Fruit fly (Drosophila melanogaster) whole organism, wandering third instar larva: ENCODE measurements around the gene CG13029.

Source experiments
- Abd-B ChIP-seq: fragments of >200 bp; optimal IDR thresholded peaks from 2 replicates; lab custom pipeline; 2017; ENCODE audit warnings: missing biosample characterization, missing genetic modification characterization
- CG32264 ChIP-seq: fragments of 200-800 bp; sonication (Bioruptor generic); optimal IDR thresholded peaks from 2 replicates; lab custom pipeline; 2016; ENCODE audit warnings: missing biosample characterization, missing genetic modification characterization
- CG9705 ChIP-seq: fragments of 200-800 bp; sonication (Bioruptor generic); optimal IDR thresholded peaks from 2 replicates; lab custom pipeline; 2018; ENCODE audit warnings: missing biosample characterization, mild to moderate bottlenecking, missing genetic modification characterization
- Dfd ChIP-seq: fragments of >200 bp; optimal IDR thresholded peaks from 2 replicates; lab custom pipeline; 2017; ENCODE audit warnings: missing biosample characterization, missing genetic modification characterization
- Dif ChIP-seq: fragments of 200-275, 200-300 bp; sonication (Bioruptor generic); optimal IDR thresholded peaks from 2 replicates; lab custom pipeline; 2018; ENCODE audit warnings: missing biosample characterization, missing genetic modification characterization; ENCODE audit not compliant: partially characterized antibody
- GATAd ChIP-seq: sonication (Bioruptor generic); optimal IDR thresholded peaks from 2 replicates; lab custom pipeline; 2016; ENCODE audit warnings: missing biosample characterization, missing genetic modification characterization
- HLH106 ChIP-seq: fragments of 200-800 bp; optimal IDR thresholded peaks from 3 replicates; lab custom pipeline; 2019; ENCODE audit warnings: missing biosample characterization, mild to moderate bottlenecking, missing genetic modification characterization, moderate library complexity
- Hnf4 ChIP-seq: fragments of 200-800 bp; sonication (Bioruptor generic); optimal IDR thresholded peaks from 2 replicates; lab custom pipeline; 2016; ENCODE audit warnings: missing biosample characterization, mild to moderate bottlenecking, missing genetic modification characterization
- Hr78 ChIP-seq: fragments of >200 bp; optimal IDR thresholded peaks from 2 replicates; lab custom pipeline; 2017; ENCODE audit warnings: missing biosample characterization, missing genetic modification characterization
- Hr83 ChIP-seq: fragments of 200-300 bp; sonication (Bioruptor generic); optimal IDR thresholded peaks from 2 replicates; lab custom pipeline; 2016; ENCODE audit warnings: missing biosample characterization, mild to moderate bottlenecking, missing genetic modification characterization, moderate library complexity; ENCODE audit not compliant: poor library complexity, severe bottlenecking
- Jra ChIP-seq: sonication (Bioruptor generic); optimal IDR thresholded peaks from 2 replicates; lab custom pipeline; 2016; ENCODE audit warnings: missing biosample characterization, missing genetic modification characterization
- Mio ChIP-seq: sonication (Bioruptor generic); optimal IDR thresholded peaks from 2 replicates; lab custom pipeline; 2016; ENCODE audit warnings: missing biosample characterization, missing genetic modification characterization
- Myc ChIP-seq: fragments of >200 bp; optimal IDR thresholded peaks from 2 replicates; lab custom pipeline; 2017
- N ChIP-seq: fragments of >200 bp; optimal IDR thresholded peaks from 2 replicates; lab custom pipeline; 2018; ENCODE audit warnings: missing biosample characterization, missing external identifiers, missing genetic modification characterization
- OdsH ChIP-seq: fragments of 200-800 bp; sonication (Bioruptor generic); optimal IDR thresholded peaks from 2 replicates; lab custom pipeline; 2016; ENCODE audit warnings: missing biosample characterization, mild to moderate bottlenecking, missing genetic modification characterization
- Rel ChIP-seq, 2 experiments: fragments of 200-800 bp; sonication (Bioruptor generic) in 1 of 2; optimal IDR thresholded peaks; 2 replicates in 1 of 2; 3 replicates in 1 of 2; lab custom pipeline; 2016 to 2019; ENCODE audit warnings: mild to moderate bottlenecking in 2 of 2, missing biosample characterization in 2 of 2, missing genetic modification characterization in 2 of 2, moderate library complexity in 1 of 2
- Sp1 ChIP-seq: fragments of 200-800 bp; sonication (Bioruptor generic); optimal IDR thresholded peaks from 3 replicates; lab custom pipeline; 2019; ENCODE audit warnings: missing biosample characterization, mild to moderate bottlenecking, missing genetic modification characterization, moderate library complexity
- Vsx2 ChIP-seq: fragments of 200-300, 225-300 bp; sonication (Bioruptor generic); optimal IDR thresholded peaks from 2 replicates; lab custom pipeline; 2018; ENCODE audit warnings: missing biosample characterization, missing genetic modification characterization; ENCODE audit not compliant: partially characterized antibody
- br ChIP-seq: fragments of 200-800 bp; sonication (Bioruptor generic); optimal IDR thresholded peaks from 2 replicates; lab custom pipeline; 2016; ENCODE audit warnings: missing biosample characterization, missing genetic modification characterization
- dl ChIP-seq, 2 experiments: fragments of 175-275, 200-275 bp in 1 of 2; fragments of 200-275 bp in 1 of 2; sonication (Bioruptor generic); optimal IDR thresholded peaks; lab custom pipeline; 2018; ENCODE audit warnings: mild to moderate bottlenecking in 2 of 2, missing biosample characterization in 2 of 2, missing genetic modification characterization in 2 of 2, moderate library complexity in 2 of 2; ENCODE audit not compliant: partially characterized antibody in 2 of 2, insufficient read depth in 1 of 2
- dmrt93B ChIP-seq: fragments of 200-800 bp; sonication (Bioruptor generic); optimal IDR thresholded peaks from 2 replicates; lab custom pipeline; 2018; ENCODE audit warnings: missing biosample characterization, mild to moderate bottlenecking, missing genetic modification characterization
- dsf ChIP-seq: sonication (Bioruptor generic); optimal IDR thresholded peaks from 2 replicates; lab custom pipeline; 2016; ENCODE audit warnings: missing biosample characterization, missing genetic modification characterization, borderline replicate concordance
- ey ChIP-seq: fragments of 200-800 bp; sonication (Bioruptor generic); optimal IDR thresholded peaks from 2 replicates; lab custom pipeline; 2016; ENCODE audit warnings: missing biosample characterization, missing genetic modification characterization
- foxo ChIP-seq, 2 experiments: fragments of 200-800 bp; sonication (Bioruptor generic); optimal IDR thresholded peaks; 2 replicates in 1 of 2; 3 replicates in 1 of 2; lab custom pipeline; 2016 to 2017; ENCODE audit warnings: missing biosample characterization in 2 of 2, missing genetic modification characterization in 2 of 2
- fru ChIP-seq: fragments of 200-800 bp; sonication (Bioruptor generic); optimal IDR thresholded peaks from 3 replicates; lab custom pipeline; 2016; ENCODE audit warnings: missing biosample characterization, mild to moderate bottlenecking, missing genetic modification characterization
- h ChIP-seq: fragments of 200-800 bp; sonication (Bioruptor generic); optimal IDR thresholded peaks from 3 replicates; lab custom pipeline; 2016; ENCODE audit warnings: missing biosample characterization, mild to moderate bottlenecking, missing genetic modification characterization
- jim ChIP-seq: fragments of 175-275, 200-325 bp; sonication (Bioruptor generic); optimal IDR thresholded peaks from 2 replicates; lab custom pipeline; 2016; ENCODE audit warnings: missing biosample characterization, mild to moderate bottlenecking, missing genetic modification characterization
- lola ChIP-seq: fragments of >200 bp; optimal IDR thresholded peaks from 2 replicates; lab custom pipeline; 2017; ENCODE audit warnings: missing biosample characterization, missing genetic modification characterization
- pan ChIP-seq: fragments of >200 bp; optimal IDR thresholded peaks from 2 replicates; lab custom pipeline; 2017
- psq ChIP-seq: fragments of 200-800 bp; sonication (Bioruptor generic); optimal IDR thresholded peaks from 3 replicates; lab custom pipeline; 2017; ENCODE audit warnings: missing biosample characterization, mild to moderate bottlenecking, missing genetic modification characterization, moderate library complexity
- rgr ChIP-seq: fragments of 200-800 bp; sonication (Bioruptor generic); optimal IDR thresholded peaks from 3 replicates; lab custom pipeline; 2016; ENCODE audit warnings: missing biosample characterization, mild to moderate bottlenecking, missing genetic modification characterization
- sage ChIP-seq: fragments of 200-800 bp; sonication (Bioruptor generic); optimal IDR thresholded peaks from 2 replicates; lab custom pipeline; 2016; ENCODE audit warnings: missing biosample characterization, mild to moderate bottlenecking, missing genetic modification characterization
- sv ChIP-seq: fragments of 200-800 bp; sonication (Bioruptor generic); optimal IDR thresholded peaks from 3 replicates; lab custom pipeline; 2016; ENCODE audit warnings: missing biosample characterization, missing genetic modification characterization
- tai ChIP-seq: sonication (Bioruptor generic); optimal IDR thresholded peaks from 2 replicates; lab custom pipeline; 2016; ENCODE audit warnings: missing biosample characterization, missing genetic modification characterization
- usp ChIP-seq: fragments of >200 bp; optimal IDR thresholded peaks from 2 replicates; lab custom pipeline; 2017; ENCODE audit warnings: missing biosample characterization, missing genetic modification characterization
- woc ChIP-seq: sonication (Bioruptor generic); optimal IDR thresholded peaks from 2 replicates; lab custom pipeline; 2016; ENCODE audit warnings: missing biosample characterization, mild to moderate bottlenecking, missing genetic modification characterization

The CG13029 gene

DNA sequence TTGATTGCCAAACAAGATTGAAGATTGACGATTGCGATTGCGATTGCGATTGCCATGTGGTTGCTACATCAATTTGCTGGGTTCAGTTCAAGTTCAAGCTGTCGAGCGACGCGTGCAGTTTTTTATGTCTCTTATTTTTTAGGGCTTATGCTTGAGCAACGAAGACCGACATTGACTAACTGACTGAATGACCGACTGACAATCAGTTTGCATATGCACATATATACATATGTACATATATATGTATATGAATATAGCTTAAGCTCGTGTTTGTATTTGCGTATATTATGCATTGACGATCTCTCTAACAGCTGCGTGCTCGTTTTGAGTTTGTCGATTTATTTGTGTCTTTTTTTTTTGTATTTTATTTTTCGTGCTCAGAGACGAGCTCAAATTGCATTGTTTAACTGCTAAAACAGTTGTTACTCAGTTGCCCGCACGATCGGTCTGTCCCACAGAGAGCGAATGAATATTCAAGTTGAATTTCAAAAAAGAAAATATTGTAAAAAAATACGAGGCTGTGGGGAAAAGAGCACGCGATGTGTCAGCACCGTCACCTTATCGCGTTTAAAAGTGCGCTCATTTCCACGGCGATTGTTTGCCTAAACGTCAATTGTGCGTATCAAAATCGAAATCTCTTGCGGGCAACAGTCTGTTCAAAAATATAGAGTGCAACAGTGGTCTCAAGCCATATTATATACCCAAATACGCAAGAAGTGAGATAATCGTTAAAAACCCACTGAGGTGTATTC, 25.9 kb downstream of the CG13029 start:
- TF ChIP-seq jim (no peak), Rel (GFP tag; optimal IDR thresholded peaks at IDR 0.05; lab: Kevin White, UChicago) (no peak), Rel (tag; optimal IDR thresholded peaks at IDR 0.05; lab: Kevin White, UChicago) (peak; percentile 9), fru (GFP tag; lab: Kevin White, UChicago) (peak; percentile 5), Hnf4 (GFP tag; lab: Kevin White, UChicago) (peak; percentile 10), Sp1 (GFP tag; lab: Kevin White, UChicago) (peak; percentile 27), Vsx2 (GFP tag; lab: Kevin White, UChicago) (no peak), h (GFP tag; lab: Kevin White, UChicago) (peak; percentile 18)

dm6 chr3L:16887272-16887671, 26.9 kb downstream of the CG13029 start:
- TF ChIP-seq CG9705 (GFP tag; lab: Kevin White, UChicago) (no peak), GATAd (GFP tag; lab: Kevin White, UChicago) (no peak), rgr (GFP tag; lab: Kevin White, UChicago) (no peak), usp (no peak), tai (GFP tag; lab: Kevin White, UChicago) (no peak), psq (GFP tag; lab: Kevin White, UChicago) (no peak), dsf (no peak), h (GFP tag; lab: Kevin White, UChicago) (no peak), jim (no peak), Jra (GFP tag; lab: Kevin White, UChicago) (no peak), HLH106 (tag; lab: Kevin White, UChicago) (no peak), sage (GFP tag; lab: Kevin White, UChicago) (no peak), Hr78 (no peak), dl (GFP tag; optimal IDR thresholded peaks at IDR 0.05; lab: Kevin White, UChicago; ENCODE audit: insufficient read depth in 1 of 2, partially characterized antibody in 2 of 2) (no peak), Mio (GFP tag; lab: Kevin White, UChicago) (no peak), sv (GFP tag; lab: Kevin White, UChicago) (no peak), fru (GFP tag; lab: Kevin White, UChicago) (no peak), pan (lab: Kevin White, UChicago) (no peak), br (no peak)

dm6 chr3L:16889545-16889944, 29.1 kb downstream of the CG13029 start:
- TF ChIP-seq Hr83 (GFP tag; lab: Kevin White, UChicago) (no peak), h (GFP tag; lab: Kevin White, UChicago) (peak; percentile 18)

DNA sequence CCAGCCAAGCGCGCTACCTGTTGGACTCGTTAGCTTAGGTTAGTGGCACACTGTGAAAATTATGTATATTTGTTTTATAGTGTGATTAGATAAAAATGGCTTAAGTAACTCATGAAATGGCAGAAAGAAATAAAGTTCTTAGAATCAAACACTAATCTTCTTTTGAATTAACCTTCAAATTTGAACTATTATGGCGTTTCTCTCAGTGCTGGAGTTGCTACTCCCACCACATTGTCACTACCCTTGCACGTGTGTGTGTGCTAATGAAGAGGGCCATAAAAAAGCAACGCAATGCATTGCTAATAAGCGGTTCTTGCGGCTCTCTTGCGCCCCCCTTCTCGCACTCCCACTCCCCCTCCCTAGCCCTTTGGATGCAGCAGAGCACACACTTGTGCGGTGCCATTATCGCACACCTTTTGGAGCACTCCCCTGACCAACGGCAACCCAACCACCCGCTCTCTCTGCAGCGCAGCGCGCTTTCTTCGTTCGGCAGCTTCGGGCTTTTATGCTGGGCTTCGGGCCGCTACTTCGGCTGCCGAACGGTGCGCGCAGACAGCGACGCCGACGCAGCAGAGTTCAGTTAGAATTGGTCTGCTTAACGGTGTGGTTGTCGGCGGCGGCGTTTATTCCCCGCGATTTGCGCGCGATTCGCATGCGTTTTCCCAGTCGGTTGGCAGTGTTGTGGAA, 30.4 kb downstream of the CG13029 start:
- peak; percentile 70 for TF ChIP-seq OdsH
- TF ChIP-seq usp, result no peak
- peak; percentile 7 for TF ChIP-seq sage (GFP tag; lab: Kevin White, UChicago)
- TF ChIP-seq ey, result peak; percentile 74
- no peak for TF ChIP-seq jim
- TF ChIP-seq Mio (GFP tag; lab: Kevin White, UChicago), result no peak
- peak; percentile 73 for TF ChIP-seq Dif (GFP tag; lab: Kevin White, UChicago)
- no peak for TF ChIP-seq Dfd (GFP tag; lab: Kevin White, UChicago)
- peak; percentile 81 for TF ChIP-seq rgr (GFP tag; lab: Kevin White, UChicago)
- peak in 1 of 2 experiments; percentile 24 for TF ChIP-seq dl (GFP tag; optimal IDR thresholded peaks at IDR 0.05; lab: Kevin White, UChicago; ENCODE audit: insufficient read depth in 1 of 2, partially characterized antibody in 2 of 2)
- peak; percentile 68 for TF ChIP-seq sv (GFP tag; lab: Kevin White, UChicago)
- peak in 1 of 2 experiments; percentile 85 for TF ChIP-seq foxo (GFP tag; optimal IDR thresholded peaks at IDR 0.05; lab: Kevin White, UChicago)
- TF ChIP-seq HLH106 (tag; lab: Kevin White, UChicago), result peak; percentile 70
- no peak for TF ChIP-seq dsf
- no peak for TF ChIP-seq lola
- no peak for TF ChIP-seq N (GFP tag; lab: Kevin White, UChicago)
- peak; percentile 76 for TF ChIP-seq Sp1 (GFP tag; lab: Kevin White, UChicago)
- TF ChIP-seq dmrt93B (GFP tag; lab: Kevin White, UChicago), result peak; percentile 37
- TF ChIP-seq h (GFP tag; lab: Kevin White, UChicago), result peak; percentile 81
- TF ChIP-seq Rel (GFP tag; optimal IDR thresholded peaks at IDR 0.05; lab: Kevin White, UChicago), result no peak
- TF ChIP-seq Rel (tag; optimal IDR thresholded peaks at IDR 0.05; lab: Kevin White, UChicago), result peak; percentile 24
- no peak for TF ChIP-seq CG9705 (GFP tag; lab: Kevin White, UChicago)
- no peak for TF ChIP-seq tai (GFP tag; lab: Kevin White, UChicago)
- peak; percentile 71 for TF ChIP-seq Hnf4 (GFP tag; lab: Kevin White, UChicago)
- TF ChIP-seq Vsx2 (GFP tag; lab: Kevin White, UChicago), result peak; percentile 62
- no peak for TF ChIP-seq pan (lab: Kevin White, UChicago)
- no peak for TF ChIP-seq GATAd (GFP tag; lab: Kevin White, UChicago)
- peak; percentile 64 for TF ChIP-seq psq (GFP tag; lab: Kevin White, UChicago)
- peak; percentile 49 for TF ChIP-seq Myc (lab: Kevin White, UChicago)
- TF ChIP-seq fru (GFP tag; lab: Kevin White, UChicago), result peak; percentile 79
- TF ChIP-seq Hr78, result no peak
- peak; percentile 53 for TF ChIP-seq br
- TF ChIP-seq woc (GFP tag; lab: Kevin White, UChicago), result peak; percentile 67
- TF ChIP-seq Hr83 (GFP tag; lab: Kevin White, UChicago), result peak; percentile 9
- no peak for TF ChIP-seq CG32264 (GFP tag; lab: Kevin White, UChicago)
- TF ChIP-seq Abd-B (GFP tag; lab: Kevin White, UChicago), result no peak
